Worm (Caenorhabditis elegans): ENCODE results near the gene chst-1.

The chst-1 gene

DNA sequence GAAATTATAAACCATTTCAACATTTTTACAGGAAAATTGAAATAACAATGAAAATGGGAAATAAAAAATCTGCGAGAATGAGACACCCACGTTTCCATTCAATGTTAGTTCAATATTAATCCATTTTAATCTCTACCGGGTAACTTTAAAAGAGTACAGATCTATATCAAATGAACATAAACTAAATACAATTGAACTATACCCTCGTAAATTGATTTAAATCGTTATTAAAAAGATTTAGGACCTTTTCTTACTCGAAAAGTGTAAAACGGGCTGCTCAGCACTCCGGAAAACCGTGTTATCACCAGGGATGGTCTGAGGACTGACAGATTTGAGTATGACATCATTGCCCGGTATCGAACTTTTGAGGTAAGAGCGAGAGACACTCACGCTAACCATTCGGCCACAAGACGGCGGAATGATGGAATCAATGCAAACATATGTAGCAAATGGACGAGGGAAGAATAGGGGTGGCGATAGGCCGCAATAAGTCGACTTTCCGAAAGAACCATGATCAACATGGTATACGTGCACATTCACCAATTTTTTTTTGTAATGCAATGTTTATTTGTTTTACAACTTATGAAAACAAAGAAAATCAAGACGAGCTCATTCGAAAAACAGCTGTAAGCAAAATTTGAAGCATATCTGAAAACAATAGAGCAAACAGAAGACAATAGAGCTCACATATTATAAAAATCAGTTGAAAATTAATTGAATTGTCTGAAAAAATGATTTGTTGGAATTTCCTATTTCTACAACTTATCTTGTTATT, at the start of gene chst-1, which contains the start of gene C41C4.9:
Gene chst-1 (minus strand): TSS at position 51 of the 775 bp plus-strand sequence.
Gene C41C4.9 (plus strand): TSS at position 725 of the 775 bp plus-strand sequence.
- TF ChIP-seq ztf-29 (GFP tag; IDR thresholded peaks at IDR 0.05) (peak; percentile 92), ztf-23 (GFP tag; IDR thresholded peaks at IDR 0.05) (peak; percentile 94), flt-1 (GFP tag; IDR thresholded peaks at IDR 0.05) (peak; percentile 97), tab-1 (GFP tag; IDR thresholded peaks at IDR 0.05) (peak; percentile 97), med-1 (GFP tag; optimal IDR thresholded peaks at IDR 0.05; ENCODE audit: insufficient read depth) (peak; percentile 87), cog-1 (tag; optimal IDR thresholded peaks at IDR 0.05) (peak; percentile 82), ref-1 (GFP tag; conservative IDR thresholded peaks at IDR 0.05) (peak; percentile 89), T22C8.4 (GFP tag; IDR thresholded peaks at IDR 0.05) (peak; percentile 94), klf-2 (GFP tag; conservative IDR thresholded peaks at IDR 0.05) (no peak; the same call in 1 of the 2 replicates)

- TF ChIP-seq klf-2 (GFP tag; conservative IDR thresholded peaks at IDR 0.05) (no peak), ref-1 (GFP tag; conservative IDR thresholded peaks at IDR 0.05) (no peak), ztf-23 (GFP tag; IDR thresholded peaks at IDR 0.05) (no peak), T22C8.4 (GFP tag; IDR thresholded peaks at IDR 0.05) (no peak), cog-1 (tag; optimal IDR thresholded peaks at IDR 0.05) (no peak), ztf-29 (GFP tag; IDR thresholded peaks at IDR 0.05) (no peak), flt-1 (GFP tag; IDR thresholded peaks at IDR 0.05) (no peak), med-1 (GFP tag; optimal IDR thresholded peaks at IDR 0.05; ENCODE audit: insufficient read depth) (no peak), tab-1 (GFP tag; IDR thresholded peaks at IDR 0.05) (no peak)
These were observed 46.0 kb upstream of the chst-1 start for ce11 chrII:8152711-8153325.

DNA sequence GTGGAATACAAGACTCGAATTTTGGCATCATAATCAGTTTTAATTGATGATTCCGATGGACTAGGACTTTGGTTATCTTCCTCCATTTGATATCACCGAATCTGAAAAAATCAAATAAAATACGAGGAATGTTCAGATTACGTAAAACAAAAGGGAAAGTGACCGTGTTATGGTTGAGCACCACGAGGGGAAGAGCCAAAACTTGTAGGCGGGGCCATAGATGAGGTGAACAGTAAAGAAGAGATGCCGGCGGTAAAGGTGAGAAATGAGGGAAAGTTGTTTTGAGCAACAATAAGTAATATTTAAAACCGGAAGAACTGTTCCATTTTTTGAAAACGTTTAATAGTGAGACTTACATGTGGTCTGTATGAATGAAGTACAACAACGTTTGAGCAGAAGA, 43.2 kb upstream of the chst-1 start, which contains the start of gene F10B5.3:
Gene F10B5.3 (minus strand): TSS at position 101 of the 400 bp plus-strand sequence.
- no peak for TF ChIP-seq tab-1 (GFP tag; IDR thresholded peaks at IDR 0.05)
- TF ChIP-seq klf-2 (GFP tag; conservative IDR thresholded peaks at IDR 0.05): no peak
- no peak for TF ChIP-seq med-1 (GFP tag; optimal IDR thresholded peaks at IDR 0.05; ENCODE audit: insufficient read depth)

DNA sequence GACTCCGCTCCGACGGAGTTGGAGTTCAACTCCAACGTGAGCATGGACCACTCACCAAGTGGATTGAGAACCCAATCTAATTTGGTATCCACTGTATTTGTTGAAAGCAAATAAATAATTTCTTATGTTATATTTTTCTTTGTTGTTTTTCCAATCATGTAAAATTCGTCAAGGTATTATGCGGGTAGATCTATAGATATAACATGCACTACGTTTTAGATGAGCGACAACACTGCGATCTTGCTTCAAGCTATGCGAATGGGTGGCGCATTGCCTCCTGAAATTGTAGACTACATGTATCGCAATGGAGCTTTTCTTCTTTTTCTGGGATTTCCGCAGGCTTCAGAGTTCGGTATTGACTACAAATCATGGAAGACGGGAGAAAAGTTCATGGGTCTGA, 37.8 kb upstream of the chst-1 start, which contains the start of gene F10B5.2:
Gene F10B5.2 (plus strand): TSS at position 220 of the 400 bp plus-strand sequence.
- TF ChIP-seq med-1 (GFP tag; optimal IDR thresholded peaks at IDR 0.05; ENCODE audit: insufficient read depth) (no peak), ref-1 (GFP tag; conservative IDR thresholded peaks at IDR 0.05) (no peak), ztf-29 (GFP tag; IDR thresholded peaks at IDR 0.05) (no peak), tab-1 (GFP tag; IDR thresholded peaks at IDR 0.05) (no peak), flt-1 (GFP tag; IDR thresholded peaks at IDR 0.05) (no peak), klf-2 (GFP tag; conservative IDR thresholded peaks at IDR 0.05) (no peak)

DNA sequence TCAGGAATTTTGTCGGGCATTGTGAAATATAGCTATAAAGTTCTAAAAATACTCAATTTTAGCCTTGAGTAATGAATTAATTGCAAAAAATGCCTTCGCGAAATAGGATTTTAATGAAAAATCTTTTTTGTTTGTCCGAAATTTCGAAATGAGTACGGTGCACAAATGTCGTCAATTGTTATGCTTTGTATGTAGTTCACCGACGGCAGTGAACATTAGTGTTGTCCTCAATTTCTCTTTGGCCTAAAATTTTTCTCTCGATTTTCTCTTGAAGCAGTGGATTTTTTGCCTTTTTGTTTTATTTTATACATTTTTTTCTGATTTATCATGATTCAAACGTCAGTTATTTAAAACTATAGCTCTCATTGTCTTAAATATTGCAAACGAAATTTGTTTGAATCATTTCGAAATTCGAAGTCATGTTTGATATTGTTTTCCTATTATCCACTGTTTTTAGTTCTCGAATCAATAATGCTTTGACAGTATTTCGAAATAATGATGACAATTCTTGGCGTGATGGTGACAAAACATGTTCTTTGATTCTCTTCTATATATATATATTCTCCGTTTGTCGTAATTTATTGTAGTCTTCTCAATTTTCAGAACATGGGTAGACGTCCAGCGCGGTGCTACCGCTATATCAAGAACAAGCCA, 36.6 kb upstream of the chst-1 start, which contains the start of the genes ints-11 and rpl-10:
Gene ints-11 (minus strand): TSS at position 201 of the 654 bp plus-strand sequence.
Gene rpl-10 (plus strand): TSS at position 604 of the 654 bp plus-strand sequence.
- no peak for TF ChIP-seq tab-1 (GFP tag; IDR thresholded peaks at IDR 0.05)
- no peak for TF ChIP-seq ztf-29 (GFP tag; IDR thresholded peaks at IDR 0.05)
- TF ChIP-seq cog-1 (tag; optimal IDR thresholded peaks at IDR 0.05): no peak
- no peak for TF ChIP-seq klf-2 (GFP tag; conservative IDR thresholded peaks at IDR 0.05)
- no peak for TF ChIP-seq ztf-23 (GFP tag; IDR thresholded peaks at IDR 0.05)
- TF ChIP-seq flt-1 (GFP tag; IDR thresholded peaks at IDR 0.05): no peak
- TF ChIP-seq med-1 (GFP tag; optimal IDR thresholded peaks at IDR 0.05; ENCODE audit: insufficient read depth): no peak
- no peak for TF ChIP-seq ref-1 (GFP tag; conservative IDR thresholded peaks at IDR 0.05)
- no peak for TF ChIP-seq T22C8.4 (GFP tag; IDR thresholded peaks at IDR 0.05)

DNA sequence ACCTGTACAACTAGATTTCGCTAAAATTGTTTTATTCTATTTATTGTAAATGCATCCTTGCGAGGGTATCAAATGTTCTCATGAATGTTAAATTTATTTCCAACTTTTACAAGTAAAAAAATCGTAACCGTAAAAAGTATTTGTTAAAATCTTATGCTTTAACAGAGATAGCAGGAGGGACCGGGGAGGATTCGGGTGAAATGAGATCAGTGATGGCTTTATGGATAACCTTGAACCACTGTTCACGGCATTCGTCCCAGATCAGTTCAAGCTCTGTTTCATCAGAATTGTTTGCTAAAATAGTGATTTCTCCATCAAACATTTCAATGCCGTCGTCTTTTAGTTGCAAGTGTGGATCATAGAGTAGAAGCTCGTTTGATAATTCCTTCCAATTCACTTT, 34.4 kb upstream of the chst-1 start:
- TF ChIP-seq cog-1 (tag; optimal IDR thresholded peaks at IDR 0.05) (no peak), tab-1 (GFP tag; IDR thresholded peaks at IDR 0.05) (no peak), T22C8.4 (GFP tag; IDR thresholded peaks at IDR 0.05) (no peak), ztf-29 (GFP tag; IDR thresholded peaks at IDR 0.05) (no peak), flt-1 (GFP tag; IDR thresholded peaks at IDR 0.05) (no peak), klf-2 (GFP tag; conservative IDR thresholded peaks at IDR 0.05) (no peak), ref-1 (GFP tag; conservative IDR thresholded peaks at IDR 0.05) (no peak), med-1 (GFP tag; optimal IDR thresholded peaks at IDR 0.05; ENCODE audit: insufficient read depth) (no peak), ztf-23 (GFP tag; IDR thresholded peaks at IDR 0.05) (no peak)

DNA sequence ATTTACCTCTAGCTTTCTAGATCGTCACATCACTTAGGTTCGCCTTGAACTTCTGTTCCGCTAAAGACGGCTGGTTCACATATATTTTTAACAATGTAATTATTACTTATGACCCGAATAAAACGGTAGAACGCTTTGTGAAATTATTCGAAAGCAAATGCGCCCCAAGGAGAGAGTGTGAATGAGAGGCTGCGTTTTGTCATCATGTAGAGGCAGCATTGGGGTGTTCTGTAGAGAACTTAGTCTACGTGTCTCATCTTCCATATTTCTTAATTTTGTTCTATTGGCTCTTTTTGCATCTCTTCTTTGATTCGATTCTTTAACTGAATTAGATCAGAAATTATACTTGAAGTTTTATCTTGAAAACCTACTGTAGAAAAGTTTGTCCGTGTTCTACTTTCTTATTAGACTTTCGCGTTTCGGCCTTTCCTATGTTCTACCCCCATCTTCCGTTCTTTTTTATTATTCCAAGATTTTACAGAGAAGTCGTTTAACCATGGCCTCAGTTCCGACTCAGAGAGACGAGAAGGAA, 31.3 kb upstream of the chst-1 start, which contains the start of gene cdc-48.2:
Gene cdc-48.2 (plus strand): TSS at position 482 of the 532 bp plus-strand sequence.
- no peak for TF ChIP-seq klf-2 (GFP tag; conservative IDR thresholded peaks at IDR 0.05)
- TF ChIP-seq ztf-23 (GFP tag; IDR thresholded peaks at IDR 0.05): no peak
- TF ChIP-seq ztf-29 (GFP tag; IDR thresholded peaks at IDR 0.05): no peak
- no peak for TF ChIP-seq cog-1 (tag; optimal IDR thresholded peaks at IDR 0.05)
- no peak for TF ChIP-seq T22C8.4 (GFP tag; IDR thresholded peaks at IDR 0.05)
- no peak for TF ChIP-seq flt-1 (GFP tag; IDR thresholded peaks at IDR 0.05)
- TF ChIP-seq ref-1 (GFP tag; conservative IDR thresholded peaks at IDR 0.05): no peak
- TF ChIP-seq tab-1 (GFP tag; IDR thresholded peaks at IDR 0.05): no peak
- TF ChIP-seq med-1 (GFP tag; optimal IDR thresholded peaks at IDR 0.05; ENCODE audit: insufficient read depth): no peak

- TF ChIP-seq cog-1 (tag; optimal IDR thresholded peaks at IDR 0.05) (peak; percentile 32), ztf-29 (GFP tag; IDR thresholded peaks at IDR 0.05) (no peak), med-1 (GFP tag; optimal IDR thresholded peaks at IDR 0.05; ENCODE audit: insufficient read depth) (no peak), flt-1 (GFP tag; IDR thresholded peaks at IDR 0.05) (no peak), ztf-23 (GFP tag; IDR thresholded peaks at IDR 0.05) (0 out of 2 replicates have a peak, but pooled peaks have one; percentile 32), klf-2 (GFP tag; conservative IDR thresholded peaks at IDR 0.05) (no peak), T22C8.4 (GFP tag; IDR thresholded peaks at IDR 0.05) (no peak)
These were observed 30.6 kb upstream of the chst-1 start for ce11 chrII:8137379-8137778.

All from whole organism, midembryonic.